Worm (Caenorhabditis elegans): Measurements from ENCODE around the gene elof-1.

Gene elof-1

DNA sequence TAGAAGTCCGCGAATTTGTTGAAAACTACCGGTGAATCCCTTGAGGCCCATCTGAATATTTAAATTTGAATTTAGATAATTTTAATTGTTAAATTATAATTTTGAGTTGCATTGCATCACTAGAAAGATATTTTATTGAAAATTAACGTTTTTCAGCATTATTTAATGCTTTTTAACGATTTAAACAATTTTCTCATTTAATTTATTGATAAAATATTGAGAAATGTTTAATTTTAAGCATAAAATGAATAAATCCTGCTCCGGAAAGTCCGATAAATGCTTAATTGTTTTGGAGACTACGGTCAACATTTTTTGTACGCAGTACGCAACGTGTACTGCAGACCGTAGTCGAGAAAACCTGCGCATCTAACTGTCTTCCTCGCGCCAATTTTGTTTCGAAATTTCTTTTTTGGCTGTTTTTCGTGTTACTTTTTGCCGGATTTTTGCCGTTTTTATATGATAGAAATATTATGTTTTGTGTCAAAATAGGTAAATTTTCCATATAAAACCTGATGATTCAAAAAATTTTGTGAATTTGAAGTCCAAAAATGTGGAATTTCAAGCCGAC lies at the start of gene elof-1, which contains the start of the genes Y54G11A.17 and lin-7:
Gene elof-1 (plus strand): TSS at position 383 of the 568 bp plus-strand sequence.
Gene Y54G11A.17 (minus strand): TSS at position 51 of the 568 bp plus-strand sequence.
Gene lin-7 (minus strand): TSS at position 51 of the 568 bp plus-strand sequence.
- TF ChIP-seq lir-3 (tag; optimal IDR thresholded peaks at IDR 0.05) (no peak), lin-29 (GFP tag; IDR thresholded peaks at IDR 0.05) (no peak), vab-7 (GFP tag; IDR thresholded peaks at IDR 0.05) (peak; percentile 60; the same call in 1 of the 2 replicates), arid-1 (GFP tag; conservative IDR thresholded peaks at IDR 0.05) (peak; percentile 71), set-16 (GFP tag; IDR thresholded peaks at IDR 0.05) (no peak), nhr-25 (tag; optimal IDR thresholded peaks at IDR 0.05; ENCODE audit: borderline replicate concordance, insufficient read depth) (peak; percentile 65), F37D6.2 (tag; optimal IDR thresholded peaks at IDR 0.05) (peak; percentile 44), mes-2 (tag; optimal IDR thresholded peaks at IDR 0.05; ENCODE audit: poor library complexity, severe bottlenecking) (peak; percentile 92), tra-1 (GFP tag; IDR thresholded peaks at IDR 0.05) (no peak), daf-19 (GFP tag; conservative IDR thresholded peaks at IDR 0.05) (no peak), ceh-20 (GFP tag; IDR thresholded peaks at IDR 0.05) (peak; percentile 57; the same call in 1 of the 2 replicates), F10B5.3 (tag; optimal IDR thresholded peaks at IDR 0.05) (no peak), F44E2.7 (GFP tag; IDR thresholded peaks at IDR 0.05) (no peak), nhr-42 (GFP tag; IDR thresholded peaks at IDR 0.05) (peak; percentile 89), dmd-8 (GFP tag; IDR thresholded peaks at IDR 0.05) (no peak), Y5F2A.4 (GFP tag; optimal IDR thresholded peaks at IDR 0.05) (no peak), T26A8.4 (GFP tag; IDR thresholded peaks at IDR 0.05) (peak; percentile 51; the same call in 1 of the 2 replicates), nhr-28 (tag; optimal IDR thresholded peaks at IDR 0.05) (peak; percentile 60), sdz-12 (GFP tag; optimal IDR thresholded peaks at IDR 0.05) (no peak), daf-8 (GFP tag; IDR thresholded peaks at IDR 0.05) (no peak), nhr-77 (tag; optimal IDR thresholded peaks at IDR 0.05) (peak; percentile 97), pha-4 (GFP tag; IDR thresholded peaks at IDR 0.05) (peak; percentile 31; the same call in 1 of the 2 replicates), pha-4 (tag; optimal IDR thresholded peaks at IDR 0.05) (peak; percentile 93), pqm-1 (tag; optimal IDR thresholded peaks at IDR 0.05) (no peak), Y48G9A.11 (GFP tag; IDR thresholded peaks at IDR 0.05) (no peak), nhr-6 (tag; optimal IDR thresholded peaks at IDR 0.05) (peak; percentile 83), mxl-2 (GFP tag; conservative IDR thresholded peaks at IDR 0.05) (no peak), lim-7 (GFP tag; IDR thresholded peaks at IDR 0.05) (no peak), nhr-11 (tag; optimal IDR thresholded peaks at IDR 0.05) (peak; percentile 88), madf-5 (GFP tag; IDR thresholded peaks at IDR 0.05) (no peak), nhr-48 (tag; optimal IDR thresholded peaks at IDR 0.05) (peak; percentile 1), tag-97 (GFP tag; IDR thresholded peaks at IDR 0.05) (no peak), unc-130 (GFP tag; optimal IDR thresholded peaks at IDR 0.05) (peak; percentile 73), rbr-2 (tag; optimal IDR thresholded peaks at IDR 0.05) (peak; percentile 76), mdt-29 (GFP tag; IDR thresholded peaks at IDR 0.05) (no peak), nhr-111 (GFP tag; optimal IDR thresholded peaks at IDR 0.05) (no peak), lsy-2 (tag; optimal IDR thresholded peaks at IDR 0.05) (peak; percentile 97 to 100), ama-1 (optimal IDR thresholded peaks at IDR 0.05) (peak; percentile 88), mep-1 (tag; optimal IDR thresholded peaks at IDR 0.05) (peak; percentile 90), egl-27 (tag; optimal IDR thresholded peaks at IDR 0.05) (no peak), mdl-1 (tag; optimal IDR thresholded peaks at IDR 0.05) (peak in 1 of 2 experiments; percentile 58), ztf-7 (tag; optimal IDR thresholded peaks at IDR 0.05) (peak; percentile 74), lin-38 (GFP tag; IDR thresholded peaks at IDR 0.05) (peak; percentile 83), dpl-1 (GFP tag; optimal IDR thresholded peaks at IDR 0.05) (peak; percentile 89), Y105C5A.15 (GFP tag; IDR thresholded peaks at IDR 0.05) (no peak), daf-16 (GFP tag; optimal IDR thresholded peaks at IDR 0.05) (no peak), daf-16 (tag; optimal IDR thresholded peaks at IDR 0.05) (peak; percentile 81), aha-1 (tag) (peak; percentile 88), gei-8 (GFP tag; optimal IDR thresholded peaks at IDR 0.05) (no peak), zag-1 (tag; optimal IDR thresholded peaks at IDR 0.05) (no peak), madf-9 (GFP tag; conservative IDR thresholded peaks at IDR 0.05) (no peak; the same call in 1 of the 2 replicates), ctbp-1 (GFP tag; IDR thresholded peaks at IDR 0.05) (0 out of 2 replicates have a peak, but pooled peaks have one; percentile 13)

Data from whole organism, L4 larva.